Fruit fly (Drosophila melanogaster) S2 (cell line): ENCODE measurements around the gene udt.

Experiments used
- CG8478 ChIP-seq: fragments of >200 bp; optimal IDR thresholded peaks from 2 replicates; lab custom pipeline; 2018
- CTCF ChIP-seq, 2 experiments: fragments of >200 bp; optimal IDR thresholded peaks; 2 replicates each; lab custom pipeline; 2018

udt gene

DNA sequence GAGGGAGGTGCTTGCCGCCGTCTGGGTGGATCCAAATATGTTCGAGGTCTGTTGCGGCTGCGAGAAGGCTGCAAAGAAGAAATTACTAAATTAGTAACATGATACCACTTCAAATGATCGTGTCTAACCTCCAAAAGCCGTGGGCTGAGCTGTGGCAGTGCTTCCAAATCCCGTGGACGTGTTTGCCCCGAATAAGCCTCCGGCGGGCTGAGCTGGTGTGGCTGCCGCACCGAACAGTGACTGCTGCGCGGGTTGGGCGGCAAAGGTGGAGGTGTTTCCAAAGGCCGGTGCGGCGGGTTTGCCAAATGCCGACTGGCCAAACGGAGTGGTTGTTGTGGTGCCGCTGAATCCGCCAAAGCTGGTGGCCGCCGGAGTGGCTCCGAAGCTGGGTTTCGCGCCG, 17.7 kb upstream of the udt start:
- TF ChIP-seq CG8478 (lab: Kevin White, UChicago) (no peak), CTCF (optimal IDR thresholded peaks at IDR 0.05; lab: Kevin White, UChicago) (no peak)

- TF ChIP-seq CTCF (optimal IDR thresholded peaks at IDR 0.05; lab: Kevin White, UChicago) (no peak), CG8478 (lab: Kevin White, UChicago) (no peak)
Observed at dm6 chr3R:23773610-23774364, 10.7 kb upstream of the udt start, which contains the start of gene CG10208. TSS of gene CG10208 (minus strand) at chr3R:23774127.

DNA sequence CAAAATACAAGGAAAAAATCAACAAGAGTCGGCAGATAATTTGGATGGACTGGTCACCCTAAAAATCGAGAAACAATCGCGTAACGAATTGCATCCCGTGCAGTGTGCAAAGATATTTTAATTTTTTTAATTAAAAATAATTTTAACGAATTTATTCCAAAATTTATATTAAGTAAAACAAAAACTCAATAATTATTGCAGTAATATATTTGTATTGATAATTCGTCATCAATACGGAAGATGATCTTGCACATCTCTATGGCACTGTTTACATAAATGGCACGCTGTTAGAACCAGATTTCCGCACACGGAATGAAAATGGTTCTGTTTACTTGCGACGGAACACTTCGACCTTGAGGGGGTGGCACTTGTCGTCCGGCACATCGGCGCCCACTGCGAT, 9.7 kb upstream of the udt start, which contains the start of gene tst:
Gene tst (minus strand): TSS at position 52 of the 400 bp plus-strand sequence.
- no peak for TF ChIP-seq CTCF (optimal IDR thresholded peaks at IDR 0.05; lab: Kevin White, UChicago)
- TF ChIP-seq CG8478 (lab: Kevin White, UChicago), result no peak

DNA sequence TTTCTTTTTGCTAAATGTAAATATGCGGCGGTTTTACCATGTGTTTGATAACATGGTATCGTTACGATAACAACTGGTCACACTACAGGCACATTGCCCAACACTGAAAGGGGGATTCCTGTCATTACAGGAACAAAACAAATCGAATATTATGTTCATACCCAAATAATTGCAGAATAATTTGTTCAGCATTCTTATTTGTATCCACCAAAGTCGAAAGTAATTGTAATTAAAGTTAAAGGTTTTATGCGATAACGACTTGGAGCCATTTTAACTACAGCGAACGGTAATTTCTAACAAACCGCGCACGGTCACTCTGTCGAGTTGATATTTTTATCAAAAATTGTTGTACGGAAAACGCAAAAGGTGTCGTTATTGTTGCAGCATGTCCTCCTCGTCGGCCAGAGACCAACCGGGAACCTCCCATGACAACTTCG, 4.4 kb upstream of the udt start, which contains the start of the genes CG10214 and CG10375:
Gene CG10214 (minus strand): TSS at position 72 of the 437 bp plus-strand sequence.
Gene CG10375 (plus strand): TSS at position 296 of the 437 bp plus-strand sequence.
- TF ChIP-seq CTCF (optimal IDR thresholded peaks at IDR 0.05; lab: Kevin White, UChicago), result no peak
- TF ChIP-seq CG8478 (lab: Kevin White, UChicago), result no peak

dm6 chr3R:23763622-23764273, 685 bp upstream of the udt start, which contains the start of gene Lsd-1:
TSS of gene Lsd-1 (plus strand) at chr3R:23763857.
- TF ChIP-seq CTCF (optimal IDR thresholded peaks at IDR 0.05; lab: Kevin White, UChicago) (no peak), CG8478 (lab: Kevin White, UChicago) (no peak)

- TF ChIP-seq CG8478 (lab: Kevin White, UChicago) (no peak), CTCF (optimal IDR thresholded peaks at IDR 0.05; lab: Kevin White, UChicago) (no peak)
Observed at dm6 chr3R:23760219-23761018, 2.6 kb downstream of the udt start, which contains the start of gene SdhD. TSS of gene SdhD (minus strand) at chr3R:23760600.

DNA sequence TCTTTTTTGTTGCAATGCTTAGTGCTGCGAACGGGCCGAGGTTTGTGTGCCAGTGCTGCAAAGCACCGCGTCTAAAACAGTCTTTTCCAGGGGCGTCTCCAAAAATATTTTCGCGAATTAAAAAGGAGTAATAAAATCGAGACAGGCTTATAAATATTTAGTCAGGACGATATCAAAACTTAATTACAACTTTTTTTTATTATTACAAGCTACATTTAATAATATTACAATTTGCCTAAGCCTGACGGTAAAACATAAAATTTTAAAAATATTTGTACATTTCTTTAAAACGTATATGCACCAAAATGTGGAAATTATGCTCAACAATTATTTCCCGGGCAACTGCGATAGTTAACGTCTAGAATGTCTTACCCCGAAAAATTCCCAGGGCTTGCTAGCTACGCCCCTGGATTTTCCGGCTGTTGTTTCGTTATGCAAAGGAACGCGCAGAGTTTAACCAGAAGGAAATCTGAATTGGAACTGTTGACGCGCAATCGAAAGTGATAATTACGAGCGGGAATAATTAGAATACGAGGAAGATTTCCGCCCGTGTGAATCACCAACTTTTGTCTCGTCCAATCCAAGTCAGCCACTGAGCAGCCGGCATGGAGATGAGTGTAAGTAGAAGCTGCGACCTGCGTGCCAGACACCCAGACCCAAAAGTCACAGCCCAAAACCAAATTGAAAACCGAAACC, 5.0 kb downstream of the udt start, which contains the start of the genes PTPMT1 and Hrd3:
Gene PTPMT1 (plus strand): TSS at position 428 of the 696 bp plus-strand sequence.
Gene Hrd3 (minus strand): TSS at position 646 of the 696 bp plus-strand sequence.
- TF ChIP-seq CG8478 (lab: Kevin White, UChicago) (no peak), CTCF (optimal IDR thresholded peaks at IDR 0.05; lab: Kevin White, UChicago) (no peak)

DNA sequence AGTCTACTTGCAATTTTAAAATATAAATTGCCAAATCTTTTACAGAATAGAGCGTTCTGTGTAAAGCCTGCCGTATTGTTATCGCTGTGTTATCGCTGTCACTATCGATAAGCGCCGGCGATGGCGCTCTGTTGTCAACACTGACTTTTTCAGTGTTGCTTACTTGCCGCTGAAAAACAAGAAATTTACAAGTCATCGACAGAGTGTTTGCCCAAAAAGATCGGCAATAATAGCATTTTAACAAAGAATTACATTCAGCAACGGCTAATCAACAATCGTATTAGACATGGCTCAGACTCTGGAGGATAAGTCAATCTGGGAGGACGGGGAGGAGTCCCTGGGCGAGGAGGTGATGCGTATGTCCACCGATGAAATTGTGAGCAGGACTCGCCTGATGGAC, 10.3 kb downstream of the udt start, which contains the start of the genes RanBP3 and Rpt5:
Gene RanBP3 (minus strand): TSS at position 107 of the 400 bp plus-strand sequence.
Gene Rpt5 (plus strand): TSS at position 149 of the 400 bp plus-strand sequence.
- TF ChIP-seq CG8478 (lab: Kevin White, UChicago) (no peak), CTCF (optimal IDR thresholded peaks at IDR 0.05; lab: Kevin White, UChicago) (peak in 1 of 2 experiments; percentile 4)

dm6 chr3R:23747446-23747845, 15.6 kb downstream of the udt start:
- TF ChIP-seq CTCF (optimal IDR thresholded peaks at IDR 0.05; lab: Kevin White, UChicago), result no peak
- TF ChIP-seq CG8478 (lab: Kevin White, UChicago), result no peak

DNA sequence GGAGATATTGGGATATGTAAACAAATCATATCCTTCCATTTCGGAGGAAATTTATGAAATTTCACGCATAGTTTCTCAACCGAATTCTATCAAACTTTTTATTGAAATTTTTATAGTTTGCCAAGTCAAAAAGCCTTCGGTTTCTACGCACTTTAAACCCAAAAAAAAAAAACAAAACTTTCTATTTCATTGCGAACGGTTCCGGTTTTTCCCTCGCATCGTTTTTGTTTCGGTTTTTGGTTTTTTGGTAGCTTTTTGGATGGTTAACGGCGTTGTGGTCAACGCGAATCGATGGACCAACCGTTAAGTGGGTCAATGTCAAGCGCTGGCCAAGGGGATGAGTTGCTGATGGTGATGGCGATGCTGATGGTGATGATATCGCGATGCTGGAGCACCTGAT, 22.1 kb downstream of the udt start:
- TF ChIP-seq CG8478 (lab: Kevin White, UChicago) (no peak), CTCF (optimal IDR thresholded peaks at IDR 0.05; lab: Kevin White, UChicago) (no peak)

DNA sequence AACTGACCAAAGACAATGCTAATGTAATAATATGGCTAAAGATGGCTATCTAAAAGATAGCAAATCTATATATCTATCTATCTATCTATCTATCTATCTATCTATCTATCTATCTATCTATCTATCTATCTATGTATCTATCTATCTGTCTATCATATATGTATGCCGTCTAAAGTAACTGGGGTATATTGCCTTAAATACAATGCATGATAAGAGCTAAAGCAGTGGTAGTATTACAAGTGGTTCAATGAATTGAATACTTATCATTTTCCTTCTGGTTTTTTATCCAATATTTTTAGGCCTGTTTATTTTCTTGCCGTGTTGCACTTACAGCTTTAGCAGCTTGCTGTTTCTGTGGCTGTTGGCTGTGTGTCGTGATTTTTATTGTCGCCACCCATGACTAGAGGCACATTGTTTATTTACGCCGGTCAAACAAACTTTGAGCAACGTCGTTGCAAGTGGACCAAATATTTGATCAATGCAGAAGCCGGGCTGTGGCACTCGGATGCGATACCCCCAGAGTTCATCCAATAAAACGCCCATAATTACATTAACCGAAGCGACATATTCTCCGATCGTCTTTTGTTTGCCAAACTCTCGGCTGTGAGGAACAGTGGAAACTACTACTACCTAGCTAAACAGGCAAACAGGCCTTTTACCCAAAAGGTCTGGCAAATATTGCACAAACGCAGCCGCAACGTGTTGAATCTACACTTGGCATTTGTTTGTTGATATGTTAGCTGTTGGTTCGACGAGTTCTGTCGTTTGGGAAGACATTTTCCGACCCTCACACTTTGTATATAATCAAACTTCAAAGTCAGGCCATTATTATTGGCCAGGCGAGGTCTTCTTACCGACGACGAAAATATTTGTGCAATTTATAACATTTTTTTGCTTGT, 25.1 kb downstream of the udt start:
- TF ChIP-seq CG8478 (lab: Kevin White, UChicago) (no peak), CTCF (optimal IDR thresholded peaks at IDR 0.05; lab: Kevin White, UChicago) (no peak)

DNA sequence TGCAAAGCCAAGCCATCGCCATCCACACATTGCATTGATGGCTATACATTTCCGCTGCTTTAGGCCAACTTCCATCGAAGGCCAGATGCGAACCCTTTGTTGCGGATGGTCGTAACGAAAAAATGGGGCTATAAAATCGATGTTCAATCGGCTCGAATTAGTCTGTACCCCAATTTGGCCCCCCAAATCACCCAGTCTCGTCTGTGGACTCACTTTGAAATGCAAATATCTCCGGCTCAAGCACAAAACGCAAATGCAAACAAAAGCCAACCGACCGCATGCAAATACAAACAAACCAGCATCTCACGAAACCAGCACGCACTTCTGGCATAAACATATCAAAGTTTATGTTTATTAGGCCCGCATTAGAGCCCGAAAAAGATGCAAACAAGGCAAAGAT, 26.7 kb downstream of the udt start:
- TF ChIP-seq CTCF (optimal IDR thresholded peaks at IDR 0.05; lab: Kevin White, UChicago) (no peak), CG8478 (lab: Kevin White, UChicago) (no peak)
